Fruit fly (Drosophila melanogaster) whole organism, wandering third instar larva: Measurements from ENCODE around the gene sala.

Source experiments
- Jra ChIP-seq: sonication (Bioruptor generic); optimal IDR thresholded peaks from 2 replicates; lab custom pipeline; 2016; ENCODE audit warnings: missing biosample characterization, missing genetic modification characterization
- Myc ChIP-seq: fragments of >200 bp; optimal IDR thresholded peaks from 2 replicates; lab custom pipeline; 2017
- OdsH ChIP-seq: fragments of 200-800 bp; sonication (Bioruptor generic); optimal IDR thresholded peaks from 2 replicates; lab custom pipeline; 2016; ENCODE audit warnings: missing biosample characterization, mild to moderate bottlenecking, missing genetic modification characterization
- ey ChIP-seq: fragments of 200-800 bp; sonication (Bioruptor generic); optimal IDR thresholded peaks from 2 replicates; lab custom pipeline; 2016; ENCODE audit warnings: missing biosample characterization, missing genetic modification characterization
- psq ChIP-seq: fragments of 200-800 bp; sonication (Bioruptor generic); optimal IDR thresholded peaks from 3 replicates; lab custom pipeline; 2017; ENCODE audit warnings: missing biosample characterization, mild to moderate bottlenecking, missing genetic modification characterization, moderate library complexity

DNA sequence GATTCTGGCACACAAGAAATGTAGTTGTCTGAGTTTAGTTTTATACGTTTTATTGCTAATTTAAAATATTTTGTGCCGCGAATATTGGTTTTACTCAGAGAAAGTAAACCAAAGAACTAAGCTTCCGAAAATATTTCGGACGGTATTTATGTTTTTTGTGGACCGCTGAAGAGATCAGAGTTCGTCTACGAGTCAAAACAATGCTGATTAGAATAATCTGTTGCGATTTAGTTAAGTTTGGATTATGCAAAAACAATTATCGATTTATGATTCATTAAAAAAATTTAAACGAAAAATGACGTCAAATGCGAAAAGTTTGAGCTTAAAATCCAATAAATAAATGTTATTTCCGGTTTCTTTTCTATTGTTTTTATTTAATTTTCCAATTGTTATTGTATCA, 38.2 kb downstream of the sala start, which contains the start of gene CG43153:
- TF ChIP-seq Jra (GFP tag; lab: Kevin White, UChicago) (no peak), Myc (lab: Kevin White, UChicago) (no peak), OdsH (GFP tag; lab: Kevin White, UChicago) (no peak), ey (GFP tag; lab: Kevin White, UChicago) (no peak), psq (no peak)
